Fruit fly (Drosophila melanogaster) whole organism, prepupa: Measurements from ENCODE around the gene Cog1.

Experiments used
- Blimp-1 ChIP-seq: fragments of 200-800 bp; sonication (Bioruptor generic); optimal IDR thresholded peaks from 3 replicates; lab custom pipeline; 2017; ENCODE audit warnings: missing biosample characterization, missing genetic modification characterization, mild to moderate bottlenecking, moderate library complexity, missing genetic modification reagents
- CG11294 ChIP-seq: fragments of 200-800 bp; sonication (Bioruptor generic); IDR thresholded peaks from 2 replicates; pipeline ENCODE4 v1.3.6; 2022; ENCODE audit warnings: missing biosample characterization, missing genetic modification characterization
- CG11762 ChIP-seq: fragments of 200-800 bp; sonication (Bioruptor generic); optimal IDR thresholded peaks from 3 replicates; lab custom pipeline; 2016; ENCODE audit warnings: missing biosample characterization, missing genetic modification characterization; ENCODE audit not compliant: insufficient read depth
- CG15336 ChIP-seq: fragments of 200-800 bp; sonication (Bioruptor generic); IDR thresholded peaks from 2 replicates; pipeline ENCODE4 v1.3.6; 2022; ENCODE audit warnings: missing biosample characterization, missing genetic modification characterization
- CG1621 ChIP-seq: fragments of 200-800 bp; sonication (Bioruptor generic); optimal IDR thresholded peaks from 3 replicates; lab custom pipeline; 2018; ENCODE audit warnings: missing biosample characterization, mild to moderate bottlenecking, missing genetic modification characterization
- CG16779 ChIP-seq: fragments of 200-800 bp; sonication (Bioruptor generic); optimal IDR thresholded peaks from 3 replicates; lab custom pipeline; 2017; ENCODE audit warnings: missing biosample characterization, mild to moderate bottlenecking, missing genetic modification characterization
- CG31627 ChIP-seq: fragments of 200-800 bp; sonication (Bioruptor generic); optimal IDR thresholded peaks from 3 replicates; lab custom pipeline; 2016; ENCODE audit warnings: missing biosample characterization, missing genetic modification characterization
- CG34406 ChIP-seq: fragments of 200-800 bp; sonication (Bioruptor generic); optimal IDR thresholded peaks from 3 replicates; lab custom pipeline; 2016; ENCODE audit warnings: missing biosample characterization, missing genetic modification characterization
- CG3919 ChIP-seq: fragments of 200-800 bp; sonication (Bioruptor generic); optimal IDR thresholded peaks from 3 replicates; lab custom pipeline; 2016; ENCODE audit warnings: missing biosample characterization, missing genetic modification characterization
- CG4318 ChIP-seq: fragments of 200-800 bp; sonication (Bioruptor generic); optimal IDR thresholded peaks from 3 replicates; lab custom pipeline; 2017; ENCODE audit warnings: missing biosample characterization, mild to moderate bottlenecking, missing genetic modification characterization
- CG6163 ChIP-seq: fragments of 200-800 bp; sonication (Bioruptor generic); IDR thresholded peaks from 3 replicates; pipeline ENCODE4 v1.3.6; 2022; ENCODE audit warnings: missing biosample characterization, missing genetic modification characterization
- CG6276 ChIP-seq: fragments of 200-800 bp; sonication (Bioruptor generic); optimal IDR thresholded peaks from 2 replicates; lab custom pipeline; 2017; ENCODE audit warnings: missing biosample characterization, mild to moderate bottlenecking, missing genetic modification characterization
- CG6808 ChIP-seq: fragments of 200-800 bp; sonication (Bioruptor generic); optimal IDR thresholded peaks from 3 replicates; lab custom pipeline; 2017; ENCODE audit warnings: missing biosample characterization, missing genetic modification characterization, mild to moderate bottlenecking, moderate library complexity, missing genetic modification reagents
- CG6854 ChIP-seq: fragments of 200-800 bp; sonication (Bioruptor generic); optimal IDR thresholded peaks from 2 replicates; lab custom pipeline; 2017; ENCODE audit warnings: missing biosample characterization, mild to moderate bottlenecking, missing genetic modification characterization
- CG8119 ChIP-seq: fragments of 200-800 bp; sonication (Bioruptor generic); IDR thresholded peaks from 3 replicates; pipeline ENCODE4 v1.3.6; 2022; ENCODE audit warnings: missing biosample characterization, missing genetic modification characterization
- CG8632 ChIP-seq: fragments of 200-800 bp; sonication (Bioruptor generic); optimal IDR thresholded peaks from 3 replicates; lab custom pipeline; 2016; ENCODE audit warnings: missing biosample characterization, missing genetic modification characterization
- Eip75B ChIP-seq: fragments of 200-800 bp; sonication (Bioruptor generic); optimal IDR thresholded peaks from 3 replicates; lab custom pipeline; 2016; ENCODE audit warnings: missing biosample characterization, missing genetic modification characterization
- Eip78C ChIP-seq: fragments of 200-800 bp; sonication (Bioruptor generic); peaks from one replicate; lab custom pipeline; 2016; ENCODE audit warnings: missing biosample characterization, missing genetic modification characterization
- Hr38 ChIP-seq: sonication (Bioruptor generic); optimal IDR thresholded peaks from 2 replicates; lab custom pipeline; 2016; ENCODE audit warnings: missing biosample characterization, missing genetic modification characterization
- Hr39 ChIP-seq: fragments of 200-800 bp; sonication (Bioruptor generic); optimal IDR thresholded peaks from 2 replicates; lab custom pipeline; 2016; ENCODE audit warnings: missing biosample characterization, missing genetic modification characterization
- Hr4 ChIP-seq: fragments of 200-800 bp; sonication (Bioruptor generic); optimal IDR thresholded peaks from 3 replicates; lab custom pipeline; 2016; ENCODE audit warnings: missing biosample characterization, missing genetic modification characterization
- OdsH ChIP-seq: fragments of 200-800 bp; sonication (Bioruptor generic); optimal IDR thresholded peaks from 3 replicates; lab custom pipeline; 2016; ENCODE audit warnings: missing biosample characterization, missing genetic modification characterization
- Sox102F ChIP-seq: fragments of 200-800 bp; sonication (Bioruptor generic); optimal IDR thresholded peaks from 2 replicates; lab custom pipeline; 2016; ENCODE audit warnings: missing biosample characterization, mild to moderate bottlenecking, missing genetic modification characterization
- Sox14 ChIP-seq: fragments of 200-800 bp; sonication (Bioruptor generic); optimal IDR thresholded peaks from 3 replicates; lab custom pipeline; 2016; ENCODE audit warnings: missing biosample characterization, missing genetic modification characterization
- Sox15 ChIP-seq: fragments of 200-800 bp; sonication (Bioruptor generic); optimal IDR thresholded peaks from 3 replicates; lab custom pipeline; 2016; ENCODE audit warnings: missing biosample characterization, missing genetic modification characterization
- achi ChIP-seq: fragments of 200-800 bp; sonication (Bioruptor generic); optimal IDR thresholded peaks from 3 replicates; lab custom pipeline; 2016; ENCODE audit warnings: missing biosample characterization, missing genetic modification characterization
- cyc ChIP-seq: fragments of 200-800 bp; sonication (Bioruptor generic); optimal IDR thresholded peaks from 3 replicates; lab custom pipeline; 2016; ENCODE audit warnings: missing biosample characterization, missing genetic modification characterization
- dsx ChIP-seq: fragments of 200-800 bp; optimal IDR thresholded peaks from 3 replicates; lab custom pipeline; 2019; ENCODE audit warnings: missing biosample characterization, mild to moderate bottlenecking, missing genetic modification characterization, moderate library complexity; ENCODE audit not compliant: poor library complexity, severe bottlenecking
- eg ChIP-seq: fragments of 200-800 bp; sonication (Bioruptor generic); IDR thresholded peaks from 3 replicates; pipeline ENCODE4 v1.3.6; 2022; ENCODE audit warnings: missing biosample characterization, missing genetic modification characterization
- fd85E ChIP-seq: fragments of 200-800 bp; sonication (Bioruptor generic); optimal IDR thresholded peaks from 3 replicates; lab custom pipeline; 2016; ENCODE audit warnings: missing biosample characterization, missing genetic modification characterization
- net ChIP-seq: fragments of 200-800 bp; sonication (Bioruptor generic); optimal IDR thresholded peaks from 3 replicates; lab custom pipeline; 2016; ENCODE audit warnings: missing biosample characterization, missing genetic modification characterization
- pdm3 ChIP-seq: fragments of 200-800 bp; sonication (Bioruptor generic); optimal IDR thresholded peaks from 3 replicates; lab custom pipeline; 2016; ENCODE audit warnings: missing biosample characterization, missing genetic modification characterization
- salr ChIP-seq, 2 experiments: fragments of 200-800 bp; sonication (Bioruptor generic); optimal IDR thresholded peaks; 3 replicates each; lab custom pipeline; 2016 to 2018; ENCODE audit warnings: missing biosample characterization in 2 of 2, missing genetic modification characterization in 2 of 2, mild to moderate bottlenecking in 1 of 2
- spab ChIP-seq: fragments of 200-800 bp; sonication (Bioruptor generic); optimal IDR thresholded peaks from 2 replicates; lab custom pipeline; 2017; ENCODE audit warnings: missing biosample characterization, mild to moderate bottlenecking, missing genetic modification characterization, missing genetic modification reagents
- svp ChIP-seq: fragments of 200-800 bp; sonication (Bioruptor generic); peaks from one replicate; lab custom pipeline; 2016; ENCODE audit warnings: missing biosample characterization, missing genetic modification characterization

The Cog1 gene

dm6 chr3R:12219497-12219896 lies at the start of gene Cog1:
Cog1 (minus strand) TSS chr3R:12219686.
- TF ChIP-seq OdsH (GFP tag; lab: Kevin White, UChicago) (no peak), svp (GFP tag; lab: Kevin White, UChicago) (peak; percentile 13)

DNA sequence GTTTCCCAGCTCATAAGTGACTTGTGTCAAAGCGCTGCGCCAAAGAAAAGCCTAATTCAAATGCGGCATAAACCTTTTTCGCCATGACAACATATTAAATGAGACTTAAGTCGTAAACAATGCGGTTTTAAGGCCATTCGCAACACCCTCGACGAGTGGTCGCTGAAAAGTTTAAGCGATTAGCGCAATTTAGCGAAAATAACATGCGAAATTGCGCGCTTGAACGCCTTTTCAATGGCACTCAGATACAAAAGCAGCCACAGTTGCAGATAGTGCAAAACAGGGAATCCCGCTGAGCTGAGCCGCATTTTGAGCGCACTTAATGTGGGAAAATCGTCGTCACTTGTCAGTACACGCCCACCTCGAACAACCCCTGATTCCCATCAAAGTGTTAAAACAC lies 41.2 kb upstream of the Cog1 start, which contains the start of gene CG44038:
Gene CG44038 (plus strand): TSS at position 301 of the 400 bp plus-strand sequence.
- no peak for TF ChIP-seq CG11762
- TF ChIP-seq achi (GFP tag; lab: Kevin White, UChicago) = no peak
- TF ChIP-seq CG3919 (GFP tag; lab: Kevin White, UChicago) = no peak
- no peak for TF ChIP-seq cyc (GFP tag; lab: Kevin White, UChicago)
- no peak for TF ChIP-seq salr (GFP tag; optimal IDR thresholded peaks at IDR 0.05; lab: Kevin White, UChicago)
- no peak for TF ChIP-seq Blimp-1
- TF ChIP-seq CG11294 = no peak
- TF ChIP-seq svp (GFP tag; lab: Kevin White, UChicago) = no peak
- TF ChIP-seq Hr4 (GFP tag; lab: Kevin White, UChicago) = no peak
- no peak for TF ChIP-seq Eip75B (GFP tag; lab: Kevin White, UChicago)
- TF ChIP-seq Sox15 (GFP tag; lab: Kevin White, UChicago) = no peak
- no peak for TF ChIP-seq Eip78C

- TF ChIP-seq CG11762 = no peak
- TF ChIP-seq Hr38 (GFP tag; lab: Kevin White, UChicago) = no peak
- no peak for TF ChIP-seq CG4318 (GFP tag; lab: Kevin White, UChicago)
- no peak for TF ChIP-seq net (GFP tag; lab: Kevin White, UChicago)
- no peak for TF ChIP-seq Hr39 (GFP tag; lab: Kevin White, UChicago)
- TF ChIP-seq Sox14 = no peak
- TF ChIP-seq fd85E (GFP tag; lab: Kevin White, UChicago) = no peak
- TF ChIP-seq CG8119 (GFP tag; lab: Robert Waterston, UW) = no peak
- TF ChIP-seq eg = no peak
- no peak for TF ChIP-seq CG16779 (tag; lab: Kevin White, UChicago)
- no peak for TF ChIP-seq CG11294
- no peak for TF ChIP-seq CG8632 (GFP tag; lab: Kevin White, UChicago)
- TF ChIP-seq Eip78C = no peak
- TF ChIP-seq dsx = no peak
- TF ChIP-seq Hr4 (GFP tag; lab: Kevin White, UChicago) = no peak
- TF ChIP-seq CG6808 (GFP tag; lab: Kevin White, UChicago) = no peak
- no peak for TF ChIP-seq CG1621 (tag; lab: Kevin White, UChicago)
- no peak for TF ChIP-seq Sox102F (GFP tag; lab: Kevin White, UChicago)
- TF ChIP-seq svp (GFP tag; lab: Kevin White, UChicago) = no peak
- TF ChIP-seq Blimp-1 = no peak
Observed at dm6 chr3R:12259819-12260218, 40.3 kb upstream of the Cog1 start.

DNA sequence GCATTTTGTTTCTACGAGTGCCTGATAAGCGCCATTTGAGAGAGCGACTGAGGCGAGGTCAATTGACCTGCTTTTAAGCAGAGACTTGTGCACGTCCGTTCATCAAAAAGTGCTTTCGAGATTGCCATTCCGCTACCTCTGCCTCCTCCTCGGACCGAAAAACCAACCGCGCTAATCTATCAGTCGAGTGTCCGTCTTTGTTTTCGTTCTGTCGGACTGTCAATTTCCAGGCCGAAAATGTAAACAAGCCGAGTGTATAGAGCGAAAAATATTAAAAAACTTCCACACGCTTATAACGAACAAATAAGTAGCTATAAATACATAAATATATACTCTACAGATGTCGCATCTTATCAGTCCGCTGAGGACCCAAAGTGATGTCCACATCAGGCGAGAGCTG lies 39.5 kb upstream of the Cog1 start:
- TF ChIP-seq CG1621 (tag; lab: Kevin White, UChicago) (no peak), CG6276 (GFP tag; lab: Kevin White, UChicago) (no peak), svp (GFP tag; lab: Kevin White, UChicago) (peak; percentile 100), CG34406 (GFP tag; lab: Kevin White, UChicago) (no peak), OdsH (GFP tag; lab: Kevin White, UChicago) (no peak), pdm3 (no peak), CG6808 (GFP tag; lab: Kevin White, UChicago) (no peak), Sox102F (GFP tag; lab: Kevin White, UChicago) (no peak), spab (GFP tag; lab: Kevin White, UChicago) (no peak), CG6854 (GFP tag; lab: Kevin White, UChicago) (no peak), Eip78C (peak; percentile 58), CG6163 (no peak), CG4318 (GFP tag; lab: Kevin White, UChicago) (no peak), CG15336 (GFP tag; lab: Robert Waterston, UW) (no peak), CG31627 (GFP tag; lab: Kevin White, UChicago) (no peak)
